Worm (Caenorhabditis elegans) whole organism, midembryonic: ENCODE results near the gene ttr-36.

Source experiments
- T22C8.4 ChIP-seq: fragments of 200-800 bp; sonication (Bioruptor generic); IDR thresholded peaks from 2 replicates; pipeline ENCODE4 v1.3.6; 2022; ENCODE audit warnings: missing genetic modification characterization, missing compliant biosample characterization
- cog-1 ChIP-seq: sonication (generic microtip); optimal IDR thresholded peaks from 2 replicates; lab custom pipeline; 2016; ENCODE audit warnings: missing genetic modification characterization, missing compliant biosample characterization
- flt-1 ChIP-seq: fragments of 200-800 bp; sonication (Bioruptor generic); IDR thresholded peaks from 2 replicates; pipeline ENCODE4 v1.3.6; 2022; ENCODE audit warnings: missing genetic modification characterization, missing compliant biosample characterization
- klf-2 ChIP-seq: fragments of 200-800 bp; sonication (Bioruptor generic); conservative IDR thresholded peaks from 2 replicates; pipeline ENCODE4 v1.3.6; 2022; ENCODE audit warnings: missing genetic modification reagents, missing genetic modification characterization, missing compliant biosample characterization
- med-1 ChIP-seq: sonication (generic microtip); optimal IDR thresholded peaks from 2 replicates; lab custom pipeline; 2017; ENCODE audit warnings: missing genetic modification characterization, mild to moderate bottlenecking, missing compliant biosample characterization, antibody characterized with exemption, missing genetic modification reagents; ENCODE audit not compliant: insufficient read depth
- ref-1 ChIP-seq: fragments of 200-800 bp; sonication (Bioruptor generic); conservative IDR thresholded peaks from 2 replicates; pipeline ENCODE4 v1.3.6; 2022; ENCODE audit warnings: missing genetic modification reagents, missing genetic modification characterization, missing compliant biosample characterization
- tab-1 ChIP-seq: fragments of 200-800 bp; sonication (Bioruptor generic); IDR thresholded peaks from 2 replicates; pipeline ENCODE4 v1.3.6; 2022; ENCODE audit warnings: missing genetic modification characterization, missing compliant biosample characterization
- ztf-23 ChIP-seq: fragments of 200-800 bp; sonication (Bioruptor generic); IDR thresholded peaks from 2 replicates; pipeline ENCODE4 v1.3.6; 2022; ENCODE audit warnings: missing genetic modification reagents, missing genetic modification characterization, missing compliant biosample characterization
- ztf-29 ChIP-seq: fragments of 200-800 bp; sonication (Bioruptor generic); IDR thresholded peaks from 2 replicates; pipeline ENCODE4 v1.3.6; 2022; ENCODE audit warnings: missing genetic modification reagents, missing genetic modification characterization, missing compliant biosample characterization

Gene ttr-36

ce11 chrX:6533038-6533437 is 22.3 kb downstream of the ttr-36 start:
- no peak for TF ChIP-seq ref-1 (GFP tag; lab: Robert Waterston, UW)
- TF ChIP-seq ztf-23 (GFP tag; lab: Robert Waterston, UW) = no peak
- TF ChIP-seq med-1 (GFP tag; lab: Kevin White, UChicago) = no peak
- no peak for TF ChIP-seq T22C8.4 (GFP tag; lab: Robert Waterston, UW)
- TF ChIP-seq flt-1 (GFP tag; lab: Robert Waterston, UW) = no peak
- no peak for TF ChIP-seq tab-1 (GFP tag; lab: Robert Waterston, UW)
- no peak for TF ChIP-seq cog-1 (tag; lab: Kevin White, UChicago)
- no peak for TF ChIP-seq ztf-29 (GFP tag; lab: Robert Waterston, UW)
- no peak for TF ChIP-seq klf-2 (GFP tag; lab: Robert Waterston, UW)

- TF ChIP-seq ref-1 (GFP tag; lab: Robert Waterston, UW) (no peak), ztf-23 (GFP tag; lab: Robert Waterston, UW) (no peak), T22C8.4 (GFP tag; lab: Robert Waterston, UW) (no peak), flt-1 (GFP tag; lab: Robert Waterston, UW) (no peak), tab-1 (GFP tag; lab: Robert Waterston, UW) (no peak), med-1 (GFP tag; lab: Kevin White, UChicago) (no peak), klf-2 (GFP tag; lab: Robert Waterston, UW) (no peak), ztf-29 (GFP tag; lab: Robert Waterston, UW) (no peak), cog-1 (tag; lab: Kevin White, UChicago) (no peak)
Observed at ce11 chrX:6536701-6537279, 26.1 kb downstream of the ttr-36 start, which contains the start of gene ilys-5. TSS of gene ilys-5 (minus strand) at chrX:6536840.

- TF ChIP-seq tab-1 (GFP tag; lab: Robert Waterston, UW) (no peak), ztf-29 (GFP tag; lab: Robert Waterston, UW) (no peak), klf-2 (GFP tag; lab: Robert Waterston, UW) (no peak)
Observed at ce11 chrX:6538068-6538467, 27.3 kb downstream of the ttr-36 start.

- TF ChIP-seq ref-1 (GFP tag; lab: Robert Waterston, UW) (no peak), ztf-23 (GFP tag; lab: Robert Waterston, UW) (no peak), T22C8.4 (GFP tag; lab: Robert Waterston, UW) (no peak)
Observed at ce11 chrX:6542692-6543091, 32.0 kb downstream of the ttr-36 start, which contains the start of gene T14E8.2. TSS of gene T14E8.2 (plus strand) at chrX:6542992.

ce11 chrX:6543665-6544064 is 32.9 kb downstream of the ttr-36 start:
- no peak for TF ChIP-seq tab-1 (GFP tag; lab: Robert Waterston, UW)
- no peak for TF ChIP-seq ztf-23 (GFP tag; lab: Robert Waterston, UW)
- TF ChIP-seq klf-2 (GFP tag; lab: Robert Waterston, UW) = no peak
- no peak for TF ChIP-seq cog-1 (tag; lab: Kevin White, UChicago)
- no peak for TF ChIP-seq med-1 (GFP tag; lab: Kevin White, UChicago)
- no peak for TF ChIP-seq ztf-29 (GFP tag; lab: Robert Waterston, UW)

- TF ChIP-seq flt-1 (GFP tag; lab: Robert Waterston, UW) (no peak), ztf-23 (GFP tag; lab: Robert Waterston, UW) (no peak), tab-1 (GFP tag; lab: Robert Waterston, UW) (no peak), klf-2 (GFP tag; lab: Robert Waterston, UW) (no peak), ref-1 (GFP tag; lab: Robert Waterston, UW) (no peak), T22C8.4 (GFP tag; lab: Robert Waterston, UW) (no peak), cog-1 (tag; lab: Kevin White, UChicago) (no peak), med-1 (GFP tag; lab: Kevin White, UChicago) (no peak), ztf-29 (GFP tag; lab: Robert Waterston, UW) (no peak)
Observed at ce11 chrX:6551073-6551652, 40.4 kb downstream of the ttr-36 start.

- TF ChIP-seq klf-2 (GFP tag; lab: Robert Waterston, UW) (no peak), ztf-23 (GFP tag; lab: Robert Waterston, UW) (no peak)
Observed at ce11 chrX:6551679-6552078, 41.0 kb downstream of the ttr-36 start.

- TF ChIP-seq tab-1 (GFP tag; lab: Robert Waterston, UW) (no peak), ref-1 (GFP tag; lab: Robert Waterston, UW) (no peak), flt-1 (GFP tag; lab: Robert Waterston, UW) (no peak), klf-2 (GFP tag; lab: Robert Waterston, UW) (no peak), ztf-23 (GFP tag; lab: Robert Waterston, UW) (no peak), cog-1 (tag; lab: Kevin White, UChicago) (no peak), ztf-29 (GFP tag; lab: Robert Waterston, UW) (no peak), med-1 (GFP tag; lab: Kevin White, UChicago) (no peak), T22C8.4 (GFP tag; lab: Robert Waterston, UW) (no peak)
Observed at ce11 chrX:6552806-6553337, 42.1 kb downstream of the ttr-36 start, which contains the start of gene svh-2. TSS of gene svh-2 (plus strand) at chrX:6553287.

ce11 chrX:6553634-6554033 is 42.9 kb downstream of the ttr-36 start:
- TF ChIP-seq cog-1 (tag; lab: Kevin White, UChicago) (no peak), klf-2 (GFP tag; lab: Robert Waterston, UW) (no peak), ztf-29 (GFP tag; lab: Robert Waterston, UW) (no peak), T22C8.4 (GFP tag; lab: Robert Waterston, UW) (no peak), tab-1 (GFP tag; lab: Robert Waterston, UW) (no peak), med-1 (GFP tag; lab: Kevin White, UChicago) (no peak), ztf-23 (GFP tag; lab: Robert Waterston, UW) (no peak)
